Fruit fly (Drosophila melanogaster) whole organism, embryonic: ENCODE results near the gene Cpr76Bc.

Experiments
- Asciz ChIP-seq: fragments of 200-800 bp; sonication (Bioruptor generic); optimal IDR thresholded peaks from 2 replicates; lab custom pipeline; 2017; ENCODE audit warnings: missing biosample characterization, mild to moderate bottlenecking, missing genetic modification characterization, missing genetic modification reagents
- B-H1 ChIP-seq: fragments of 200-800 bp; sonication (Bioruptor generic); IDR thresholded peaks from 3 replicates; pipeline ENCODE4 v1.3.6; 2022; ENCODE audit warnings: missing biosample characterization, missing genetic modification characterization
- Bteb2 ChIP-seq: fragments of 200-800 bp; sonication (Bioruptor generic); optimal IDR thresholded peaks from 2 replicates; lab custom pipeline; 2016; ENCODE audit warnings: missing biosample characterization, missing genetic modification characterization
- CG10979 ChIP-seq: fragments of 200-800 bp; sonication (Bioruptor generic); optimal IDR thresholded peaks from 2 replicates; lab custom pipeline; 2018; ENCODE audit warnings: missing biosample characterization, mild to moderate bottlenecking, missing genetic modification characterization, moderate library complexity
- CG11456 ChIP-seq: fragments of 200-800 bp; sonication (Bioruptor generic); IDR thresholded peaks from 3 replicates; pipeline ENCODE4 v1.3.6; 2022; ENCODE audit warnings: missing biosample characterization, missing genetic modification characterization
- CG17186 ChIP-seq: fragments of 200-800 bp; sonication (Bioruptor generic); optimal IDR thresholded peaks from 3 replicates; lab custom pipeline; 2017; ENCODE audit warnings: missing biosample characterization, missing genetic modification reagents, missing genetic modification characterization
- CG18599 ChIP-seq: fragments of 200-800 bp; sonication (Bioruptor generic); optimal IDR thresholded peaks from 3 replicates; lab custom pipeline; 2017; ENCODE audit warnings: missing biosample characterization, missing genetic modification characterization, mild to moderate bottlenecking, moderate library complexity, missing genetic modification reagents
- CG18764 ChIP-seq: fragments of 200-800 bp; sonication (Bioruptor generic); optimal IDR thresholded peaks from 3 replicates; lab custom pipeline; 2016; ENCODE audit warnings: missing biosample characterization, missing genetic modification characterization
- CG2120 ChIP-seq: fragments of 200-800 bp; sonication (Bioruptor generic); optimal IDR thresholded peaks from 3 replicates; lab custom pipeline; 2016; ENCODE audit warnings: missing biosample characterization, missing genetic modification characterization
- CG2678 ChIP-seq: fragments of 200-800 bp; sonication (Bioruptor generic); optimal IDR thresholded peaks from 3 replicates; lab custom pipeline; 2019; ENCODE audit warnings: missing biosample characterization, mild to moderate bottlenecking, missing genetic modification characterization, moderate library complexity
- CG2889 ChIP-seq: fragments of 200-800 bp; sonication (Bioruptor generic); IDR thresholded peaks from 3 replicates; pipeline ENCODE4 v1.3.6; 2022; ENCODE audit warnings: missing biosample characterization, missing genetic modification characterization
- CG3281 ChIP-seq: fragments of 200-800 bp; sonication (Bioruptor generic); optimal IDR thresholded peaks from 3 replicates; lab custom pipeline; 2017; ENCODE audit warnings: missing biosample characterization, mild to moderate bottlenecking, missing genetic modification characterization
- CG3407 ChIP-seq: fragments of 200-800 bp; sonication (Bioruptor generic); optimal IDR thresholded peaks from 2 replicates; lab custom pipeline; 2018; ENCODE audit warnings: missing biosample characterization, mild to moderate bottlenecking, missing genetic modification characterization
- CG3838 ChIP-seq: fragments of 200-800 bp; sonication (Bioruptor generic); optimal IDR thresholded peaks from 3 replicates; lab custom pipeline; 2016; ENCODE audit warnings: missing biosample characterization, missing genetic modification characterization
- CG8290 ChIP-seq, 3 experiments: fragments of 200-800 bp; sonication (Bioruptor generic); optimal IDR thresholded peaks; 2 replicates each; lab custom pipeline; 2016 to 2019; ENCODE audit warnings: missing biosample characterization in 3 of 3, missing genetic modification characterization in 3 of 3, mild to moderate bottlenecking in 2 of 3, moderate library complexity in 1 of 3
- Dek ChIP-seq: fragments of 200-800 bp; sonication (Bioruptor generic); optimal IDR thresholded peaks from 3 replicates; lab custom pipeline; 2019; ENCODE audit warnings: missing biosample characterization, mild to moderate bottlenecking, missing genetic modification characterization, moderate library complexity
- Drgx ChIP-seq: fragments of 200-800 bp; sonication (Bioruptor generic); IDR thresholded peaks from 2 replicates; pipeline ENCODE4 v1.3.6; 2022; ENCODE audit warnings: missing biosample characterization, missing genetic modification characterization
- Ets65A ChIP-seq: fragments of 200-800 bp; sonication (Bioruptor generic); peaks from one replicate; lab custom pipeline; 2016; ENCODE audit warnings: missing biosample characterization, missing genetic modification characterization
- Fer3 ChIP-seq: fragments of 200-800 bp; sonication (Bioruptor generic); optimal IDR thresholded peaks from 2 replicates; lab custom pipeline; 2018; ENCODE audit warnings: missing biosample characterization, mild to moderate bottlenecking, missing genetic modification characterization, moderate library complexity
- Med ChIP-seq: fragments of 200-800 bp; sonication (Bioruptor generic); peaks from one replicate; lab custom pipeline; 2016; ENCODE audit warnings: missing biosample characterization, missing genetic modification characterization, mild to moderate bottlenecking, inconsistent platforms, moderate library complexity
- Mes4 ChIP-seq: fragments of 200-800 bp; sonication (Bioruptor generic); optimal IDR thresholded peaks from 2 replicates; lab custom pipeline; 2016; ENCODE audit warnings: missing biosample characterization, missing genetic modification characterization
- NC2α ChIP-seq: fragments of 200-800 bp; sonication (Bioruptor generic); optimal IDR thresholded peaks from 2 replicates; lab custom pipeline; 2016; ENCODE audit warnings: missing biosample characterization, missing genetic modification characterization
- NFAT ChIP-seq: fragments of 200-800 bp; sonication (Bioruptor generic); IDR thresholded peaks from 2 replicates; pipeline ENCODE4 v1.3.6; 2022; ENCODE audit warnings: missing biosample characterization, missing genetic modification characterization
- Nf-YC ChIP-seq: fragments of 200-800 bp; optimal IDR thresholded peaks from 3 replicates; lab custom pipeline; 2019; ENCODE audit warnings: missing biosample characterization, mild to moderate bottlenecking, missing genetic modification characterization, moderate library complexity
- NfI ChIP-seq: fragments of 200-800 bp; sonication (Bioruptor generic); optimal IDR thresholded peaks from 3 replicates; lab custom pipeline; 2018; ENCODE audit warnings: missing biosample characterization, mild to moderate bottlenecking, missing genetic modification characterization, moderate library complexity
- Rfx ChIP-seq: fragments of 200-800 bp; sonication (Bioruptor generic); IDR thresholded peaks from 2 replicates; pipeline ENCODE4 v1.3.6; 2022; ENCODE audit warnings: missing biosample characterization, missing genetic modification characterization
- Sox100B ChIP-seq: fragments of 200-800 bp; sonication (Bioruptor generic); optimal IDR thresholded peaks from 3 replicates; lab custom pipeline; 2018; ENCODE audit warnings: missing biosample characterization, mild to moderate bottlenecking, missing genetic modification characterization
- Xbp1 ChIP-seq: fragments of 200-800 bp; sonication (Bioruptor generic); optimal IDR thresholded peaks from 3 replicates; lab custom pipeline; 2016; ENCODE audit warnings: missing biosample characterization, mild to moderate bottlenecking, missing genetic modification characterization
- Xrp1 ChIP-seq: fragments of 200-800 bp; sonication (Bioruptor generic); IDR thresholded peaks from 2 replicates; pipeline ENCODE4 v1.3.6; 2022; ENCODE audit warnings: missing biosample characterization, missing genetic modification characterization
- ase ChIP-seq: fragments of 200-800 bp; sonication (Bioruptor generic); IDR thresholded peaks from 3 replicates; pipeline ENCODE4 v1.3.6; 2022; ENCODE audit warnings: missing biosample characterization, missing genetic modification characterization
- bbx ChIP-seq: fragments of 200-800 bp; sonication (Bioruptor generic); IDR thresholded peaks from 2 replicates; pipeline ENCODE4 v1.3.6; 2022; ENCODE audit warnings: missing biosample characterization, missing genetic modification characterization; ENCODE audit not compliant: partially characterized antibody
- caup ChIP-seq: fragments of 200-800 bp; sonication (Bioruptor generic); optimal IDR thresholded peaks from 3 replicates; lab custom pipeline; 2017; ENCODE audit warnings: missing biosample characterization, mild to moderate bottlenecking, missing genetic modification characterization, moderate library complexity; ENCODE audit not compliant: severe bottlenecking
- chinmo ChIP-seq: fragments of 200-800 bp; sonication (Bioruptor generic); IDR thresholded peaks from 4 replicates; pipeline ENCODE4 v1.3.6; 2022; ENCODE audit warnings: missing biosample characterization, missing genetic modification characterization; ENCODE audit not compliant: partially characterized antibody
- dimm ChIP-seq: fragments of 200-800 bp; sonication (Bioruptor generic); IDR thresholded peaks from 2 replicates; pipeline ENCODE4 v1.3.6; 2022; ENCODE audit warnings: missing biosample characterization, missing genetic modification characterization
- dysf ChIP-seq: fragments of 200-800 bp; sonication (Bioruptor generic); IDR thresholded peaks from 3 replicates; pipeline ENCODE4 v1.3.6; 2022; ENCODE audit warnings: missing biosample characterization, missing genetic modification characterization
- gsb ChIP-seq: fragments of 200-800 bp; sonication (Bioruptor generic); IDR thresholded peaks from 2 replicates; pipeline ENCODE4 v1.3.6; 2022; ENCODE audit warnings: missing biosample characterization, missing genetic modification characterization
- ind ChIP-seq: fragments of 200-800 bp; sonication (Bioruptor generic); optimal IDR thresholded peaks from 3 replicates; lab custom pipeline; 2016; ENCODE audit warnings: missing biosample characterization, missing genetic modification characterization
- klu ChIP-seq: fragments of 200-800 bp; sonication (Bioruptor generic); IDR thresholded peaks from 2 replicates; pipeline ENCODE4 v1.3.6; 2022; ENCODE audit warnings: missing biosample characterization, missing genetic modification characterization
- lab ChIP-seq: fragments of 200-800 bp; sonication (Bioruptor generic); optimal IDR thresholded peaks from 3 replicates; lab custom pipeline; 2017; ENCODE audit warnings: missing biosample characterization, missing genetic modification characterization, mild to moderate bottlenecking, moderate library complexity, missing genetic modification reagents
- repo ChIP-seq: fragments of 200-800 bp; sonication (Bioruptor generic); optimal IDR thresholded peaks from 2 replicates; lab custom pipeline; 2016; ENCODE audit warnings: missing biosample characterization, missing genetic modification characterization
- ro ChIP-seq: fragments of 200-800 bp; sonication (Bioruptor generic); IDR thresholded peaks from 2 replicates; pipeline ENCODE4 v1.3.6; 2022; ENCODE audit warnings: missing biosample characterization, missing genetic modification characterization
- scrt ChIP-seq: fragments of 200-800 bp; sonication (Bioruptor generic); optimal IDR thresholded peaks from 2 replicates; lab custom pipeline; 2018; ENCODE audit warnings: missing biosample characterization, mild to moderate bottlenecking, missing genetic modification characterization, moderate library complexity
- sens ChIP-seq: fragments of 200-800 bp; sonication (Bioruptor generic); peaks from one replicate; lab custom pipeline; 2016; ENCODE audit warnings: missing biosample characterization, missing genetic modification characterization
- slbo ChIP-seq: fragments of 200-800 bp; sonication (Bioruptor generic); IDR thresholded peaks from 2 replicates; pipeline ENCODE4 v1.3.6; 2022; ENCODE audit warnings: missing biosample characterization, missing genetic modification characterization
- tin ChIP-seq: fragments of 200-800 bp; sonication (Bioruptor generic); optimal IDR thresholded peaks from 3 replicates; lab custom pipeline; 2016; ENCODE audit warnings: missing biosample characterization, missing genetic modification characterization
- trem ChIP-seq: fragments of 200-800 bp; optimal IDR thresholded peaks from 3 replicates; lab custom pipeline; 2019; ENCODE audit warnings: missing biosample characterization, mild to moderate bottlenecking, missing genetic modification characterization, moderate library complexity
- z ChIP-seq: fragments of 200-800 bp; sonication (Bioruptor generic); IDR thresholded peaks from 3 replicates; pipeline ENCODE4 v1.3.6; 2022; ENCODE audit warnings: missing biosample characterization, missing genetic modification characterization
- zfh2 ChIP-seq: fragments of 200-800 bp; sonication (Bioruptor generic); optimal IDR thresholded peaks from 2 replicates; lab custom pipeline; 2016; ENCODE audit warnings: missing biosample characterization, missing genetic modification characterization

The Cpr76Bc gene

DNA sequence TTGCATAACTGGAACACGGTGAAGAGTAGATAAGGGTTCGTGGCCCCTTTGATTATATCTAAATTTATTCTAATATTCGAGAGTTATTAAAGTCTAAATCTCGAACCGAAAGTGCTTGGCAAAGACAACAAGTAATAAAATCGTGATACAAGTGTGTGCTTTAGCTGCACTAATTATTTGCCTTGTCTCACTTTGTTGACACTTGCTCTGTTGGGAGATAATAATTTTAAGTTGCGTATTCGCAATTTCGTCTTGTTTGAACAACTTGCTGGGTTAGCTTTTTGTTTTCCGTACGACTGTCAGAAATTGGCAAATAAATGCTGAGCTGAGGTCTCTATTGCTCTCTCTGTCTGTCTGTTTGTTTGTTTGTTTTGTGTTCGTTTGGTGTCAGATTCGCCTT lies 16.0 kb upstream of the Cpr76Bc start (continued):
- TF ChIP-seq CG2120 (GFP tag; lab: Kevin White, UChicago), result peak; percentile 6
- peak; percentile 12 for TF ChIP-seq caup (GFP tag; lab: Kevin White, UChicago)
- TF ChIP-seq z (GFP tag; lab: Robert Waterston, UW), result no peak
- peak; percentile 81 for TF ChIP-seq Med (GFP tag; lab: Kevin White, UChicago)
- no peak for TF ChIP-seq sens (GFP tag; lab: Kevin White, UChicago)
- TF ChIP-seq Asciz (GFP tag; lab: Kevin White, UChicago), result peak; percentile 14
- TF ChIP-seq Dek, result no peak
- TF ChIP-seq CG3281 (GFP tag; lab: Kevin White, UChicago), result peak; percentile 42
- TF ChIP-seq Nf-YC (tag; lab: Kevin White, UChicago), result no peak
- TF ChIP-seq CG2678 (tag; lab: Kevin White, UChicago), result peak; percentile 38
- TF ChIP-seq lab (GFP tag; lab: Kevin White, UChicago), result peak; percentile 70
- no peak for TF ChIP-seq Xbp1
- TF ChIP-seq CG8290 (GFP tag; optimal IDR thresholded peaks at IDR 0.05; lab: Kevin White, UChicago), result no peak
- peak in 1 of 2 experiments; percentile 29 for TF ChIP-seq CG8290 (tag; optimal IDR thresholded peaks at IDR 0.05; lab: Kevin White, UChicago)
- TF ChIP-seq, all 482 proteins: peak for 18

DNA sequence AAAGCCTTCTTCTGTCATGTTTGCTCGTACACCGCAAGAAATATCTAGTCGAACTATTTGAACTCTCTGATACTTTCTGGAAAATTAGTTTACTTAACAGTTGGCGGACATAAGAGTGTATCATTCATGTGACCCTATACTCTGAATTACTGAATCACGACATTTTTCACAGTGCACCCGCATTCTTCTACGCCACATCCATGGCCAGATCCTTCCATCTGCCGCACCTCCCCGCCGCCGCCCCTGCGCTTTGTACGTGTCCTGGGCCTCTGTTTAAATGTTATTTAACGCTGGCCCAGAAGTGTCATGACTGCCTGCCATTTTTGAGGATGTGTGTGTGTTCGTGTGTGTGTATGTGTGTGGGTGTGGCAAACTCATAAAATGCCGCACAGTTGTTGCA lies 8.1 kb upstream of the Cpr76Bc start:
- 0 out of 3 replicates have a peak, but pooled peaks have one; percentile 10 for TF ChIP-seq ase (GFP tag; lab: Robert Waterston, UW)
- no peak for TF ChIP-seq Bteb2 (GFP tag; lab: Kevin White, UChicago)
- 0 out of 3 replicates have a peak, but pooled peaks have one; percentile 19 for TF ChIP-seq dysf (GFP tag; lab: Robert Waterston, UW)
- peak; percentile 26; the same call in 1 of the 2 replicates for TF ChIP-seq slbo
- peak; percentile 64 for TF ChIP-seq Ets65A
- 0 out of 2 replicates have a peak, but pooled peaks have one; percentile 11 for TF ChIP-seq gsb (GFP tag; lab: Robert Waterston, UW)
- peak; percentile 65 for TF ChIP-seq Med (GFP tag; lab: Kevin White, UChicago)
- TF ChIP-seq CG17186 (GFP tag; lab: Kevin White, UChicago), result no peak
- 0 out of 2 replicates have a peak, but pooled peaks have one; percentile 32 for TF ChIP-seq Rfx
- no peak for TF ChIP-seq repo
- TF ChIP-seq trem (tag; lab: Kevin White, UChicago), result no peak
- TF ChIP-seq NfI, result no peak
- peak; percentile 16 for TF ChIP-seq CG18599 (GFP tag; lab: Kevin White, UChicago)
- no peak for TF ChIP-seq CG8290 (GFP tag; optimal IDR thresholded peaks at IDR 0.05; lab: Kevin White, UChicago)
- peak in 1 of 2 experiments; percentile 37 for TF ChIP-seq CG8290 (tag; optimal IDR thresholded peaks at IDR 0.05; lab: Kevin White, UChicago)

DNA sequence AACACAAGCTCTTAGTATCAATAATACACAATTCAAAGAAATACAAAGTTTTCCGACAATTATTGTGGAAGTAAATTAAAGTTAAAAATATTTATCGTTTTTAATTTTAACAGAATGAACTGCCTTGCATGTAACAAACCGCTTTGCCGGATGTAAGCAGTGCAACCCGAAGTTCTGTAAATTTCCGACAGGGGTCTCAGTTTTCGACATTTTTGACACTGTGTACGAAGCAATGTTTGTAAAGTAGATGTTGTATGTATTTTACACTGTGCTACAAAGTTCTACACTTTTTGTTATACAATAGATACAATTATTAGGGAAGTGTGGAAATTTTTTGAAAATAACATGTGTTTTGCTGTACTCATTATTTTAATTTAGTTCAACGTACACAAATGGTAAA lies 4.2 kb upstream of the Cpr76Bc start:
- peak; percentile 53; the same call in 1 of the 2 replicates for TF ChIP-seq bbx (GFP tag; lab: Robert Waterston, UW)
- TF ChIP-seq Drgx (GFP tag; lab: Robert Waterston, UW), result peak; percentile 33; the same call in 1 of the 2 replicates
- TF ChIP-seq dimm (GFP tag; lab: Robert Waterston, UW), result peak; percentile 82
- peak; percentile 87 for TF ChIP-seq ind
- peak; percentile 82; the same call in 1 of the 2 replicates for TF ChIP-seq ro (GFP tag; lab: Robert Waterston, UW)
- TF ChIP-seq Sox100B (GFP tag; lab: Kevin White, UChicago), result peak; percentile 67
- peak; percentile 81 for TF ChIP-seq zfh2 (GFP tag; lab: Kevin White, UChicago)
- TF ChIP-seq NFAT, result peak; percentile 97
- TF ChIP-seq CG3407 (GFP tag; lab: Kevin White, UChicago), result peak; percentile 86
- peak; percentile 84 for TF ChIP-seq B-H1 (GFP tag; lab: Robert Waterston, UW)
- TF ChIP-seq CG2889 (GFP tag; lab: Robert Waterston, UW), result peak; percentile 88
- TF ChIP-seq CG11456 (GFP tag; lab: Robert Waterston, UW), result peak; percentile 99
- TF ChIP-seq Med (GFP tag; lab: Kevin White, UChicago), result peak; percentile 99
- peak; percentile 82 for TF ChIP-seq klu (GFP tag; lab: Robert Waterston, UW)
- TF ChIP-seq scrt (GFP tag; lab: Kevin White, UChicago), result peak; percentile 64
- peak; percentile 89 for TF ChIP-seq CG18764 (GFP tag; lab: Kevin White, UChicago)
- peak; percentile 60 for TF ChIP-seq CG3838
- no peak for TF ChIP-seq chinmo
- no peak; the same call in 1 of the 2 replicates for TF ChIP-seq Xrp1 (GFP tag; lab: Robert Waterston, UW)
- peak; percentile 78 for TF ChIP-seq NC2α (GFP tag; lab: Kevin White, UChicago)
- TF ChIP-seq CG10979, result no peak
- TF ChIP-seq tin (GFP tag; lab: Kevin White, UChicago), result peak; percentile 91
- TF ChIP-seq Mes4 (GFP tag; lab: Kevin White, UChicago), result peak; percentile 75
- peak; percentile 89 for TF ChIP-seq Fer3 (tag; lab: Kevin White, UChicago)
